Fruit fly (Drosophila melanogaster) whole organism, embryonic: ENCODE data around the gene CG2059.

Experiments used
- Sox102F ChIP-seq: fragments of 200-800 bp; sonication (Bioruptor generic); optimal IDR thresholded peaks from 2 replicates; lab custom pipeline; 2018; ENCODE audit warnings: missing biosample characterization, mild to moderate bottlenecking, missing genetic modification characterization, moderate library complexity
- bcd ChIP-seq: fragments of 200-800 bp; sonication (Bioruptor generic); optimal IDR thresholded peaks from 2 replicates; lab custom pipeline; 2017; ENCODE audit warnings: missing biosample characterization, mild to moderate bottlenecking, missing genetic modification characterization
- br ChIP-seq: fragments of >200 bp; optimal IDR thresholded peaks from 2 replicates; lab custom pipeline; 2017
- dati ChIP-seq: fragments of 200-800 bp; sonication (Bioruptor generic); IDR thresholded peaks from 2 replicates; pipeline ENCODE4 v1.3.6; 2022; ENCODE audit warnings: missing biosample characterization, missing genetic modification characterization
- gem ChIP-seq: fragments of 200-800 bp; sonication (Bioruptor generic); optimal IDR thresholded peaks from 2 replicates; lab custom pipeline; 2019; ENCODE audit warnings: missing biosample characterization, mild to moderate bottlenecking, missing genetic modification characterization, moderate library complexity
- h ChIP-seq: fragments of >200 bp; optimal IDR thresholded peaks from 2 replicates; lab custom pipeline; 2017

DNA sequence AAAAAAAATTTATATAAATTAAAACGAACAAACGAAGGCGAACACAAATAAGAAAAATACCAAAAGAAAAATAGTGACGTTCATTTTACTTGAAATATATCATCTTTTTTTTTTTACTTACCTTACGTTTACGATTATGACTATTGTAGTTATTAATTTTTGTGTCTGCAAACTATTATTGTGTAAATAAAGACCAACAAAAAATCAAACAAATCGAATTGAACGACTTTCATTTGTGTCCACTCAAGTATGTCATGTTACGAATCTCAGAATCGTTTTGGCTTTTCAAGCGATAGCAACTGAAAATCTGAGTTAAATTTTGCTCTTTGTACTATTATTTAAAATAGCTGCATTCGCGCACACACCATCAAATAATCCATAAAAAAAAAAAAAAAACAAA is 42.6 kb downstream of the CG2059 start, which contains the start of gene Acsf3:
- TF ChIP-seq Sox102F (GFP tag; lab: Kevin White, UChicago) (no peak), bcd (GFP tag; lab: Kevin White, UChicago) (no peak), gem (tag; lab: Kevin White, UChicago) (no peak), h (no peak), dati (GFP tag; lab: Robert Waterston, UW) (no peak), br (lab: Kevin White, UChicago) (no peak)
